Worm (Caenorhabditis elegans) whole organism, L2 larva: ENCODE data around the gene lido-18.

Experiments
- crh-2 ChIP-seq: sonication (generic microtip); optimal IDR thresholded peaks from 2 replicates; lab custom pipeline; 2017; ENCODE audit warnings: missing biosample characterization, missing genetic modification characterization
- elt-3 ChIP-seq: sonication (generic microtip); optimal IDR thresholded peaks from 2 replicates; lab custom pipeline; 2017; ENCODE audit warnings: missing biosample characterization, missing genetic modification characterization
- lsy-2 ChIP-seq, 2 experiments: fragments of 150-350 bp in 1 of 2; sonication (generic microtip) in 1 of 2; optimal IDR thresholded peaks; 2 replicates each; lab custom pipeline; 2014 to 2017; ENCODE audit warnings: missing biosample characterization in 2 of 2, missing genetic modification characterization in 2 of 2
- nhr-12 ChIP-seq: fragments of 150-350 bp; optimal IDR thresholded peaks from 2 replicates; lab custom pipeline; 2014; ENCODE audit warnings: missing biosample characterization, missing genetic modification characterization
- nhr-21 ChIP-seq: fragments of 150-350 bp; optimal IDR thresholded peaks from 2 replicates; lab custom pipeline; 2014; ENCODE audit warnings: missing biosample characterization, missing genetic modification characterization

DNA sequence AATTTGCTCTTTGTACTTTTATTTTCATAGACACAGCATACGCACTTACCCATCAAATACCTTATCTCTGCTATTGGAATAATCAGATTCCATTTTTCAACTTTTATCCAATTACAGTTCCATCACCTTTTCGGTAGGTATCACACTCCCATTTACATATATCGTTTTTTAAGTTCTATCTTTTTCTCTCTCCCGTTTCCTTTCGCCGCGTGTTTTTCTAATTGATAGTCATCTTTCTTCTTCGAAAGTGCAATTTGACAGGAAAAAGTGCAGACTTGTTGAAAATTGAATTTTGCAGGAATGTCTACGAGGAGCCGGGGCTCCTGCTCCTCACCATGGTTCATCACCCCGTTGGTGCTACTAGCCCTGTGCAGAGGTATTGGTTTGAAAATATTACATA lies 37.0 kb upstream of the lido-18 start, which contains the start of gene fbn-1:
- TF ChIP-seq elt-3 (tag; lab: Kevin White, UChicago) (no peak), nhr-12 (tag; lab: Kevin White, UChicago) (no peak), crh-2 (tag; lab: Kevin White, UChicago) (no peak), nhr-21 (tag; lab: Kevin White, UChicago) (no peak), lsy-2 (tag; optimal IDR thresholded peaks at IDR 0.05; lab: Kevin White, UChicago) (no peak)
